Worm (Caenorhabditis elegans): ENCODE results near the gene W02B12.13.
"Not testable (repeated sequence)": the region's sequence is repeated elsewhere in the genome, so short reads cannot be mapped to it uniquely, and the experiment has no call there.

The W02B12.13 gene

ce11 chrII:11442425-11442824 is 2.6 kb upstream of the W02B12.13 start, which contains the start of gene ebp-2:
ebp-2 (plus strand) TSS chrII:11442725.
- TF ChIP-seq rnt-1, ttx-3, ceh-9 (tag; optimal IDR thresholded peaks at IDR 0.05): not testable (repeated sequence)

- TF ChIP-seq sox-2 (GFP tag; IDR thresholded peaks at IDR 0.05) (no peak), hlh-6 (tag; optimal IDR thresholded peaks at IDR 0.05) (peak; percentile 23), C08G9.2 (tag; optimal IDR thresholded peaks at IDR 0.05) (peak; percentile 8)
Observed at ce11 chrII:11443128-11443527, 1.9 kb upstream of the W02B12.13 start.

ce11 chrII:11443862-11444261 is 1.2 kb upstream of the W02B12.13 start, which contains the start of gene adbp-1:
adbp-1 (plus strand) TSS chrII:11444162.
- TF ChIP-seq hlh-6 (tag; optimal IDR thresholded peaks at IDR 0.05) (no peak), ceh-48 (tag; optimal IDR thresholded peaks at IDR 0.05) (no peak), ceh-2 (tag; optimal IDR thresholded peaks at IDR 0.05) (no peak), pax-1 (tag; optimal IDR thresholded peaks at IDR 0.05) (no peak)

ce11 chrII:11448753-11449152 is 3.7 kb downstream of the W02B12.13 start, which contains the start of gene W02B12.1:
W02B12.1 (plus strand) TSS chrII:11449021.
- TF ChIP-seq elt-2 (tag; optimal IDR thresholded peaks at IDR 0.05) = peak; percentile 40
- TF ChIP-seq ref-2 (tag; optimal IDR thresholded peaks at IDR 0.05) = no peak

DNA sequence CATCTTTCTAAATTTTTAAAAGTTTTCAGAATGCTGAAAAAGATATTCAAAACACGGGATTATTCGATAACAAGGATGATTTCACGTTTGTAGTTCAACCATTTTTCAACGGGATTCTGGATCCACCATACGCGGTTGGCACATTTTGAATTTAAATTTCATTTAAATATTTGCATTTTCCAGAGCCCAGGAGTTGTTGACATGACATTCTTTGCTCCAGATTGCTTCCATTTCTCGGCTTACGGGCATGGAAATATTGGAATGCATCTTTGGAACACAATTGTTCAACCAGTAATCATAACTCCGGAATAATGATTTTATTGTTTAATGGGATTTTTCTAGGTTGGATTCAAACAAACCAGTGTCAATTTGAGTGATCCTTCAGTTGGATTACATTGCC is 5.8 kb downstream of the W02B12.13 start:
- TF ChIP-seq ets-4 (tag; optimal IDR thresholded peaks at IDR 0.05) = no peak
- no peak for TF ChIP-seq unc-42 (tag; optimal IDR thresholded peaks at IDR 0.05)
- no peak for TF ChIP-seq rnt-1 (tag; optimal IDR thresholded peaks at IDR 0.05)
- no peak for TF ChIP-seq fkh-10 (GFP tag; optimal IDR thresholded peaks at IDR 0.05)
- no peak for TF ChIP-seq ceh-31 (tag; optimal IDR thresholded peaks at IDR 0.05)
- TF ChIP-seq sdc-2 (tag; optimal IDR thresholded peaks at IDR 0.05) = no peak
- TF ChIP-seq zip-5 (tag; optimal IDR thresholded peaks at IDR 0.05) = no peak
- TF ChIP-seq ceh-22 (tag; optimal IDR thresholded peaks at IDR 0.05) = no peak
- no peak for TF ChIP-seq ceh-14 (tag; optimal IDR thresholded peaks at IDR 0.05)
- TF ChIP-seq ceh-30 (tag; optimal IDR thresholded peaks at IDR 0.05) = no peak
- no peak for TF ChIP-seq elt-2 (tag; optimal IDR thresholded peaks at IDR 0.05)
- no peak for TF ChIP-seq madf-2 (tag; optimal IDR thresholded peaks at IDR 0.05)
- TF ChIP-seq sox-2 (GFP tag; IDR thresholded peaks at IDR 0.05) = no peak

DNA sequence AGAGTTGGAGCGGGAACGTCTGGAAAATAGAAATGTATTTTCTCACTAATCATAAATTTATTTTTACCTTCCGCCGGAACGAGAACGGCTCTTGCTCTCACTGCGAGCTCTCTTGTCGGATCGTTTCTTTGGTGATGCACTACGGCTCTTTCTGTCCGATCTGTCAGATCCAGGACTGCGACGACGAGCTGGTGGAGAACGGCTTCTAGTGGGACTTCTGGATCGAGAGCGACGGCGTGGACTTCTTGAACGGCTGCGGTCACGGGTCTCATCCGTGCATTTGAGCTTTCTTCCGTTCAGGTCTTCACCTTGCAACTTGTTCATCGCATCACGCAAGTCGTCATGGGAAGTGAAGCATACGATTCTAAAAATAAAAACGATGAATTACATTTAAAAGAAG is 6.7 kb downstream of the W02B12.13 start:
- TF ChIP-seq ceh-19 (GFP tag; optimal IDR thresholded peaks at IDR 0.05) (no peak), hlh-13 (GFP tag; optimal IDR thresholded peaks at IDR 0.05) (no peak), unc-42 (tag; optimal IDR thresholded peaks at IDR 0.05) (no peak), unc-3 (GFP tag; conservative IDR thresholded peaks at IDR 0.05) (no peak), unc-3 (tag; optimal IDR thresholded peaks at IDR 0.05) (no peak)

DNA sequence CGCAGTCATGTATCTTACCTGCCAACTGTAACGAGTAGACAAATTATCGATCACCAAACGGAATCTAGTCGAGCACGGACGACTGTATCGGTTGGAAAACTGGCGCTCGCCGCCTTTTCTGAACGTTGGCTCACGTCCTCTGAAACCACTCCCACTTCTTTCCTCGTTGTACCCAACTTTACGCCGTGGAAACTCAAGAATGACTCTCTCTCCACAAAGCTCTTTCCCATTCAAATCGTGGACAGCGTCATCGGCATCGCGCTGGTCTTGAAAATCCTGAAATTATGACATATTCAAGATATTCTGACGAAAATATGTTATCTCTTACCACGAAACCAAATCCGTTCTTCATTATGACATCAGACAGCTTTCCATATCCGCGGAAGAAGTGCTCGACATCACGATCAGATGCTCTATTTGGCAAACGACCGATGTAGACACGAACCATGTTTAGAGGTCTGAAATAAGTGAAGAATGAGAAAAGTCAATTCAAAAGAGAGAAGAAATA is 7.5 kb downstream of the W02B12.13 start, which contains the start of gene rsp-2:
Gene rsp-2 (minus strand): TSS at position 458 of the 508 bp plus-strand sequence.
- TF ChIP-seq K02D7.2 (tag; optimal IDR thresholded peaks at IDR 0.05) = no peak
- TF ChIP-seq tbx-2 (tag; optimal IDR thresholded peaks at IDR 0.05) = no peak
- TF ChIP-seq dmd-4 (tag; optimal IDR thresholded peaks at IDR 0.05; ENCODE audit: borderline replicate concordance) = no peak
- TF ChIP-seq ceh-6 (GFP tag; optimal IDR thresholded peaks at IDR 0.05) = no peak
- TF ChIP-seq pag-3 (tag; optimal IDR thresholded peaks at IDR 0.05; ENCODE audit: borderline replicate concordance) = no peak
- no peak for TF ChIP-seq Y22D7AL.16 (tag; optimal IDR thresholded peaks at IDR 0.05)
- TF ChIP-seq unc-3 (GFP tag; conservative IDR thresholded peaks at IDR 0.05) = no peak
- no peak for TF ChIP-seq unc-3 (tag; optimal IDR thresholded peaks at IDR 0.05)
- no peak for TF ChIP-seq hlh-15 (tag; optimal IDR thresholded peaks at IDR 0.05)
